Worm (Caenorhabditis elegans) whole organism, dauer: ENCODE results near the gene nhr-231.

Experiments used
- unc-62 ChIP-seq: sonication (generic microtip); optimal IDR thresholded peaks from 2 replicates; lab custom pipeline; 2017; ENCODE audit warnings: missing biosample characterization, missing genetic modification reagents, missing genetic modification characterization

Gene nhr-231

ce11 chrV:18838799-18839354 is 48.1 kb downstream of the nhr-231 start, which contains the start of gene nhr-65:
nhr-65 (plus strand) TSS chrV:18839304.
- no peak for TF ChIP-seq unc-62

ce11 chrV:18842468-18842867 is 51.7 kb downstream of the nhr-231 start:
- TF ChIP-seq unc-62, result no peak
